Fruit fly (Drosophila melanogaster): ENCODE data around the gene Kul.
A peak's percentile ranks its signal among the peaks of the same experiment; 100 is the strongest.

Gene Kul

DNA sequence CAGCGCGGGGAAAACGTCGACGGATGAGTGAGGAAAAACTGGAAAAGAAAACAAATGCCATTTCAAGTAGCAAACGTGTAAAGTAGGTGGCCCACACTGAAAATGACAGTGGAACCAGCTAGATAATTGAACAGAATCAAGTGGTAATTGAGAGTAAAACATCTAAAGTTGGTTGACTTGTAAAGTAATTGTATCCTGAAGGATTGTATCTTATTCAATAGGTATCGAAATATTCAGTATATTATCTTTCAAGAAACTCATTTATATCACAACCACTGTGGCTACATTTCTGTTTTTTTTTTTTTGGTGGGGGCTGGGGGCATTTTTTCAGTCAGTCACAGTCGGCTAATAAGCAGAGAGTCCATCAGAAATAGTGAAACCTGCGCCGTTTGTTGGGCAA, 26.4 kb upstream of the Kul start (continued):
- TF ChIP-seq cad (GFP tag; optimal IDR thresholded peaks at IDR 0.05) (no peak), CG15479 (GFP tag; optimal IDR thresholded peaks at IDR 0.05) (no peak), sob (GFP tag; IDR thresholded peaks at IDR 0.05) (no peak), ap (GFP tag; IDR thresholded peaks at IDR 0.05) (no peak), so (GFP tag; IDR thresholded peaks at IDR 0.05) (peak; percentile 26; the same call in 1 of the 3 replicates), Meics (GFP tag; optimal IDR thresholded peaks at IDR 0.05) (no peak), Tbp (GFP tag; optimal IDR thresholded peaks at IDR 0.05) (no peak), CG17361 (GFP tag; IDR thresholded peaks at IDR 0.05) (peak; percentile 66), ind (GFP tag; optimal IDR thresholded peaks at IDR 0.05) (no peak), CG14441 (GFP tag; IDR thresholded peaks at IDR 0.05) (peak; percentile 55), tna (GFP tag; IDR thresholded peaks at IDR 0.05; ENCODE audit: partially characterized antibody) (no peak), gt (GFP tag; IDR thresholded peaks at IDR 0.05) (no peak), CG6175 (GFP tag; IDR thresholded peaks at IDR 0.05) (no peak), CG10366 (GFP tag; IDR thresholded peaks at IDR 0.05) (peak; percentile 35; the same call in 1 of the 2 replicates), Nf-YC (tag; optimal IDR thresholded peaks at IDR 0.05) (no peak), NK7.1 (GFP tag; optimal IDR thresholded peaks at IDR 0.05) (no peak), CG17802 (tag; optimal IDR thresholded peaks at IDR 0.05) (no peak), CG3407 (GFP tag; optimal IDR thresholded peaks at IDR 0.05) (peak; percentile 32), run (tag; optimal IDR thresholded peaks at IDR 0.05) (no peak), luna (GFP tag; optimal IDR thresholded peaks at IDR 0.05) (no peak), CG2678 (tag; optimal IDR thresholded peaks at IDR 0.05) (no peak), CG6791 (GFP tag; IDR thresholded peaks at IDR 0.05; ENCODE audit: partially characterized antibody) (no peak), caup (GFP tag; optimal IDR thresholded peaks at IDR 0.05; ENCODE audit: severe bottlenecking) (no peak), CG9215 (GFP tag; IDR thresholded peaks at IDR 0.05) (peak; percentile 46; the same call in 1 of the 2 replicates), CG8478 (optimal IDR thresholded peaks at IDR 0.05) (no peak), NfI (GFP tag; optimal IDR thresholded peaks at IDR 0.05) (no peak), sr (GFP tag; IDR thresholded peaks at IDR 0.05) (0 out of 3 replicates have a peak, but pooled peaks have one; percentile 28), CG11398 (GFP tag; optimal IDR thresholded peaks at IDR 0.05) (no peak), CG3281 (GFP tag; optimal IDR thresholded peaks at IDR 0.05) (no peak), kni (GFP tag; optimal IDR thresholded peaks at IDR 0.05) (no peak), nerfin-1 (tag; optimal IDR thresholded peaks at IDR 0.05) (no peak), CG12659 (GFP tag; optimal IDR thresholded peaks at IDR 0.05) (no peak), Ets65A (GFP tag) (no peak), CG12236 (GFP tag; optimal IDR thresholded peaks at IDR 0.05) (no peak), CG10321 (GFP tag; IDR thresholded peaks at IDR 0.05) (no peak), p53 (GFP tag; optimal IDR thresholded peaks at IDR 0.05) (no peak), Dbx (GFP tag; IDR thresholded peaks at IDR 0.05) (no peak), CG2889 (GFP tag; IDR thresholded peaks at IDR 0.05) (no peak), CkIIα-i1 (GFP tag; IDR thresholded peaks at IDR 0.05) (no peak), Sox102F (GFP tag; optimal IDR thresholded peaks at IDR 0.05) (peak; percentile 34), CG1832 (GFP tag; optimal IDR thresholded peaks at IDR 0.05) (no peak), ems (GFP tag; optimal IDR thresholded peaks at IDR 0.05) (no peak), peb (GFP tag; IDR thresholded peaks at IDR 0.05) (peak; percentile 51), wek (GFP tag; optimal IDR thresholded peaks at IDR 0.05) (no peak), crol (GFP tag; IDR thresholded peaks at IDR 0.05) (no peak), CG8290 (GFP tag; optimal IDR thresholded peaks at IDR 0.05) (no peak), CG8290 (tag; optimal IDR thresholded peaks at IDR 0.05) (no peak), lab (GFP tag; optimal IDR thresholded peaks at IDR 0.05) (no peak), CG13775 (GFP tag; optimal IDR thresholded peaks at IDR 0.05) (no peak), CG7372 (GFP tag; IDR thresholded peaks at IDR 0.05) (no peak), cas (GFP tag; IDR thresholded peaks at IDR 0.05) (no peak), amos (GFP tag; IDR thresholded peaks at IDR 0.05; ENCODE audit: partially characterized antibody) (no peak)

Data from whole organism, embryonic.